Fruit fly (Drosophila melanogaster) whole organism, embryonic: ENCODE results near the gene Pat1.

ENCODE experiments used
- Bgb ChIP-seq: fragments of 200-800 bp; sonication (Bioruptor generic); IDR thresholded peaks from 2 replicates; pipeline ENCODE4 v1.3.6; 2022; ENCODE audit warnings: missing biosample characterization, missing genetic modification characterization; ENCODE audit not compliant: partially characterized antibody
- Blimp-1 ChIP-seq: fragments of 200-800 bp; sonication (Bioruptor generic); optimal IDR thresholded peaks from 3 replicates; lab custom pipeline; 2018; ENCODE audit warnings: missing biosample characterization, missing genetic modification characterization, mild to moderate bottlenecking, moderate library complexity, missing genetic modification reagents
- CG12071 ChIP-seq: fragments of 200-800 bp; sonication (Bioruptor generic); optimal IDR thresholded peaks from 3 replicates; lab custom pipeline; 2018; ENCODE audit warnings: missing biosample characterization, mild to moderate bottlenecking, missing genetic modification characterization
- CG12104 ChIP-seq: fragments of 200-800 bp; sonication (Bioruptor generic); optimal IDR thresholded peaks from 3 replicates; lab custom pipeline; 2016; ENCODE audit warnings: missing biosample characterization, missing genetic modification characterization
- CG12155 ChIP-seq: fragments of 200-800 bp; sonication (Bioruptor generic); optimal IDR thresholded peaks from 3 replicates; lab custom pipeline; 2016; ENCODE audit warnings: missing biosample characterization, missing genetic modification characterization
- CG12391 ChIP-seq: fragments of 200-800 bp; sonication (Bioruptor generic); optimal IDR thresholded peaks from 3 replicates; lab custom pipeline; 2018; ENCODE audit warnings: missing biosample characterization, mild to moderate bottlenecking, missing genetic modification characterization, moderate library complexity
- CG12744 ChIP-seq: fragments of 200-800 bp; sonication (Bioruptor generic); optimal IDR thresholded peaks from 2 replicates; lab custom pipeline; 2016; ENCODE audit warnings: missing biosample characterization, missing genetic modification characterization
- CG15479 ChIP-seq: fragments of 200-800 bp; sonication (Bioruptor generic); optimal IDR thresholded peaks from 3 replicates; lab custom pipeline; 2019; ENCODE audit warnings: missing biosample characterization, mild to moderate bottlenecking, missing genetic modification characterization, moderate library complexity
- CG18476 ChIP-seq: fragments of 200-800 bp; sonication (Bioruptor generic); optimal IDR thresholded peaks from 2 replicates; lab custom pipeline; 2016; ENCODE audit warnings: missing biosample characterization, mild to moderate bottlenecking, missing genetic modification characterization
- CG2199 ChIP-seq: fragments of 200-800 bp; sonication (Bioruptor generic); IDR thresholded peaks from 3 replicates; pipeline ENCODE4 v1.3.6; 2022; ENCODE audit warnings: missing biosample characterization, missing genetic modification characterization
- CG31365 ChIP-seq: fragments of 200-800 bp; sonication (Bioruptor generic); optimal IDR thresholded peaks from 2 replicates; lab custom pipeline; 2018; ENCODE audit warnings: missing biosample characterization, mild to moderate bottlenecking, missing genetic modification characterization
- CG31388 ChIP-seq: fragments of 200-800 bp; sonication (Bioruptor generic); optimal IDR thresholded peaks from 2 replicates; lab custom pipeline; 2016; ENCODE audit warnings: missing biosample characterization, missing genetic modification characterization
- CG3281 ChIP-seq: fragments of 200-800 bp; sonication (Bioruptor generic); optimal IDR thresholded peaks from 3 replicates; lab custom pipeline; 2017; ENCODE audit warnings: missing biosample characterization, mild to moderate bottlenecking, missing genetic modification characterization
- CG3407 ChIP-seq: fragments of 200-800 bp; sonication (Bioruptor generic); optimal IDR thresholded peaks from 2 replicates; lab custom pipeline; 2018; ENCODE audit warnings: missing biosample characterization, mild to moderate bottlenecking, missing genetic modification characterization
- CG5953 ChIP-seq: fragments of 200-800 bp; sonication (Bioruptor generic); IDR thresholded peaks from 2 replicates; pipeline ENCODE4 v1.3.6; 2022; ENCODE audit warnings: missing biosample characterization, missing genetic modification characterization
- CG8281 ChIP-seq: fragments of 200-800 bp; sonication (Bioruptor generic); optimal IDR thresholded peaks from 2 replicates; lab custom pipeline; 2018; ENCODE audit warnings: missing biosample characterization, mild to moderate bottlenecking, missing genetic modification characterization, moderate library complexity
- Chrac-16 ChIP-seq: fragments of 200-800 bp; sonication (Bioruptor generic); optimal IDR thresholded peaks from 3 replicates; lab custom pipeline; 2016; ENCODE audit warnings: missing biosample characterization, missing genetic modification characterization
- Dll ChIP-seq: fragments of 200-800 bp; sonication (Bioruptor generic); IDR thresholded peaks from 4 replicates; pipeline ENCODE4 v1.3.6; 2022; ENCODE audit warnings: missing biosample characterization, missing genetic modification characterization; ENCODE audit not compliant: partially characterized antibody
- Doc3 ChIP-seq: fragments of 200-800 bp; sonication (Bioruptor generic); IDR thresholded peaks from 3 replicates; pipeline ENCODE4 v1.3.6; 2022; ENCODE audit warnings: missing biosample characterization, missing genetic modification characterization; ENCODE audit not compliant: partially characterized antibody
- H2.0 ChIP-seq: fragments of 200-800 bp; sonication (Bioruptor generic); IDR thresholded peaks from 2 replicates; pipeline ENCODE4 v1.3.6; 2022; ENCODE audit warnings: missing biosample characterization, missing genetic modification characterization
- Hr78 ChIP-seq, 2 experiments: fragments of 200-800 bp in 1 of 2; fragments of >200 bp in 1 of 2; sonication (Bioruptor generic) in 1 of 2; optimal IDR thresholded peaks; 2 replicates each; lab custom pipeline; 2017 to 2019; ENCODE audit warnings: missing biosample characterization in 2 of 2, missing genetic modification characterization in 2 of 2, mild to moderate bottlenecking in 1 of 2, moderate library complexity in 1 of 2
- MBD-R2 ChIP-seq: fragments of 200-800 bp; sonication (Bioruptor generic); IDR thresholded peaks from 2 replicates; pipeline ENCODE4 v1.3.6; 2022; ENCODE audit warnings: missing biosample characterization, missing genetic modification characterization
- Med ChIP-seq: fragments of 200-800 bp; sonication (Bioruptor generic); peaks from one replicate; lab custom pipeline; 2016; ENCODE audit warnings: missing biosample characterization, missing genetic modification characterization, mild to moderate bottlenecking, inconsistent platforms, moderate library complexity
- Scr ChIP-seq: fragments of 200-800 bp; sonication (Bioruptor generic); IDR thresholded peaks from 2 replicates; pipeline ENCODE4 v1.3.6; 2022; ENCODE audit warnings: missing biosample characterization, missing genetic modification characterization; ENCODE audit not compliant: partially characterized antibody
- Trl ChIP-seq, 3 experiments: fragments of >200 bp in 2 of 3; fragments of 200-800 bp in 1 of 3; sonication (Bioruptor generic) in 1 of 3; optimal IDR thresholded peaks; 2 replicates in 1 of 3; 3 replicates in 2 of 3; lab custom pipeline; 2016 to 2017; ENCODE audit warnings: missing biosample characterization in 1 of 3, missing genetic modification characterization in 1 of 3
- Vsx1 ChIP-seq: fragments of 200-800 bp; sonication (Bioruptor generic); optimal IDR thresholded peaks from 2 replicates; lab custom pipeline; 2017; ENCODE audit warnings: missing biosample characterization, mild to moderate bottlenecking, missing genetic modification characterization, missing genetic modification reagents
- Xrp1 ChIP-seq: fragments of 200-800 bp; sonication (Bioruptor generic); IDR thresholded peaks from 2 replicates; pipeline ENCODE4 v1.3.6; 2022; ENCODE audit warnings: missing biosample characterization, missing genetic modification characterization
- abd-A ChIP-seq: fragments of 200-800 bp; sonication (Bioruptor generic); optimal IDR thresholded peaks from 3 replicates; lab custom pipeline; 2019; ENCODE audit warnings: missing biosample characterization, mild to moderate bottlenecking, missing genetic modification characterization, moderate library complexity
- al ChIP-seq: fragments of 200-800 bp; sonication (Bioruptor generic); IDR thresholded peaks from 2 replicates; pipeline ENCODE4 v1.3.6; 2022; ENCODE audit warnings: missing biosample characterization, missing genetic modification characterization
- btn ChIP-seq: fragments of 200-800 bp; sonication (Bioruptor generic); optimal IDR thresholded peaks from 2 replicates; lab custom pipeline; 2016; ENCODE audit warnings: missing biosample characterization, missing genetic modification characterization
- croc ChIP-seq: fragments of 200-800 bp; sonication (Bioruptor generic); conservative IDR thresholded peaks from 3 replicates; pipeline ENCODE4 v1.3.6; 2022; ENCODE audit warnings: missing biosample characterization, missing genetic modification characterization
- dan ChIP-seq: fragments of 200-800 bp; sonication (Bioruptor generic); IDR thresholded peaks from 2 replicates; pipeline ENCODE4 v1.3.6; 2022; ENCODE audit warnings: missing biosample characterization, missing genetic modification characterization
- disco-r ChIP-seq: fragments of 200-800 bp; sonication (Bioruptor generic); optimal IDR thresholded peaks from 2 replicates; lab custom pipeline; 2016; ENCODE audit warnings: missing biosample characterization, missing genetic modification characterization
- dmrt11E ChIP-seq: fragments of 200-800 bp; sonication (Bioruptor generic); optimal IDR thresholded peaks from 3 replicates; lab custom pipeline; 2018; ENCODE audit warnings: missing biosample characterization, mild to moderate bottlenecking, missing genetic modification characterization, moderate library complexity
- dmrt99B ChIP-seq: fragments of 200-800 bp; sonication (Bioruptor generic); optimal IDR thresholded peaks from 2 replicates; lab custom pipeline; 2018; ENCODE audit warnings: missing biosample characterization, mild to moderate bottlenecking, missing genetic modification characterization, moderate library complexity
- ems ChIP-seq: fragments of 200-800 bp; sonication (Bioruptor generic); optimal IDR thresholded peaks from 3 replicates; lab custom pipeline; 2016; ENCODE audit warnings: missing biosample characterization, missing genetic modification characterization
- gce ChIP-seq: fragments of 200-800 bp; sonication (Bioruptor generic); IDR thresholded peaks from 3 replicates; pipeline ENCODE4 v1.3.6; 2022; ENCODE audit warnings: missing biosample characterization, missing genetic modification characterization
- grau ChIP-seq: fragments of 200-800 bp; optimal IDR thresholded peaks from 3 replicates; lab custom pipeline; 2019; ENCODE audit warnings: missing biosample characterization, mild to moderate bottlenecking, missing genetic modification characterization, moderate library complexity
- gsb ChIP-seq: fragments of 200-800 bp; sonication (Bioruptor generic); IDR thresholded peaks from 2 replicates; pipeline ENCODE4 v1.3.6; 2022; ENCODE audit warnings: missing biosample characterization, missing genetic modification characterization
- lilli ChIP-seq: fragments of 200-800 bp; sonication (Bioruptor generic); optimal IDR thresholded peaks from 3 replicates; lab custom pipeline; 2016; ENCODE audit warnings: missing biosample characterization, missing genetic modification characterization
- nau ChIP-seq: fragments of 200-800 bp; sonication (Bioruptor generic); optimal IDR thresholded peaks from 3 replicates; lab custom pipeline; 2017; ENCODE audit warnings: missing biosample characterization, mild to moderate bottlenecking, missing genetic modification characterization, missing genetic modification reagents
- rib ChIP-seq: fragments of 200-800 bp; sonication (Bioruptor generic); IDR thresholded peaks from 2 replicates; pipeline ENCODE4 v1.3.6; 2022; ENCODE audit warnings: missing biosample characterization, missing genetic modification characterization
- scrt ChIP-seq: fragments of 200-800 bp; sonication (Bioruptor generic); optimal IDR thresholded peaks from 2 replicates; lab custom pipeline; 2018; ENCODE audit warnings: missing biosample characterization, mild to moderate bottlenecking, missing genetic modification characterization, moderate library complexity
- usp ChIP-seq: fragments of >200 bp; optimal IDR thresholded peaks from 2 replicates; lab custom pipeline; 2017; ENCODE audit warnings: missing biosample characterization, missing genetic modification characterization
- vvl ChIP-seq: fragments of 200-800 bp; sonication (Bioruptor generic); IDR thresholded peaks from 2 replicates; pipeline ENCODE4 v1.3.6; 2022; ENCODE audit warnings: missing biosample characterization, missing genetic modification characterization
- zen ChIP-seq: fragments of 200-800 bp; sonication (Bioruptor generic); optimal IDR thresholded peaks from 3 replicates; lab custom pipeline; 2018; ENCODE audit warnings: missing biosample characterization, mild to moderate bottlenecking, missing genetic modification characterization, moderate library complexity
- zen2 ChIP-seq: fragments of 200-800 bp; sonication (Bioruptor generic); IDR thresholded peaks from 3 replicates; pipeline ENCODE4 v1.3.6; 2022; ENCODE audit warnings: missing biosample characterization, missing genetic modification characterization; ENCODE audit not compliant: partially characterized antibody
- zfh2 ChIP-seq: fragments of 200-800 bp; sonication (Bioruptor generic); optimal IDR thresholded peaks from 2 replicates; lab custom pipeline; 2016; ENCODE audit warnings: missing biosample characterization, missing genetic modification characterization

The Pat1 gene

dm6 chrX:6601641-6602276, 11.2 kb downstream of the Pat1 start (continued):
- peak; percentile 52 for TF ChIP-seq MBD-R2
- TF ChIP-seq rib = peak; percentile 75
- peak; percentile 94 for TF ChIP-seq lilli
- TF ChIP-seq CG31365 = peak; percentile 74
- TF ChIP-seq nau (GFP tag; lab: Kevin White, UChicago) = peak; percentile 84
- 0 out of 4 replicates have a peak, but pooled peaks have one; percentile 39 for TF ChIP-seq Dll (GFP tag; lab: Robert Waterston, UW)
- TF ChIP-seq scrt = peak; percentile 85
- peak; percentile 89 for TF ChIP-seq dmrt11E
- peak; percentile 92 for TF ChIP-seq vvl (GFP tag; lab: Robert Waterston, UW)
- peak; percentile 97 for TF ChIP-seq Med (GFP tag; lab: Kevin White, UChicago)
- TF ChIP-seq CG18476 (GFP tag; lab: Kevin White, UChicago) = peak; percentile 92
- TF ChIP-seq Hr78 (GFP tag; optimal IDR thresholded peaks at IDR 0.05; lab: Kevin White, UChicago) = peak in 1 of 2 experiments; percentile 73
- peak; percentile 94 for TF ChIP-seq CG12391
- TF ChIP-seq CG12071 = peak; percentile 86
- TF ChIP-seq btn (GFP tag; lab: Kevin White, UChicago) = peak; percentile 72
- TF ChIP-seq usp (GFP tag; lab: Kevin White, UChicago) = no peak
- peak; percentile 82 for TF ChIP-seq H2.0 (GFP tag; lab: Robert Waterston, UW)
- peak; percentile 90 for TF ChIP-seq Chrac-16 (GFP tag; lab: Kevin White, UChicago)
- TF ChIP-seq CG5953 (GFP tag; lab: Robert Waterston, UW) = peak; percentile 73
- TF ChIP-seq croc (GFP tag; lab: Robert Waterston, UW) = peak; percentile 88
- TF ChIP-seq Trl (optimal IDR thresholded peaks at IDR 0.05; lab: Kevin White, UChicago) = peak; percentile 72 to 75
- TF ChIP-seq Trl (GFP tag; optimal IDR thresholded peaks at IDR 0.05; lab: Kevin White, UChicago) = peak; percentile 75
- TF ChIP-seq al (GFP tag; lab: Robert Waterston, UW) = peak; percentile 38
- peak; percentile 94 for TF ChIP-seq abd-A (tag; lab: Kevin White, UChicago)
- no peak for TF ChIP-seq Doc3 (GFP tag; lab: Robert Waterston, UW)
- peak; percentile 93 for TF ChIP-seq CG3281 (GFP tag; lab: Kevin White, UChicago)
- peak; percentile 78; the same call in 2 of the 3 replicates for TF ChIP-seq gce (GFP tag; lab: Robert Waterston, UW)
- 0 out of 3 replicates have a peak, but pooled peaks have one; percentile 28 for TF ChIP-seq zen2 (GFP tag; lab: Robert Waterston, UW)
- TF ChIP-seq Xrp1 = peak; percentile 94
- peak; percentile 57; the same call in 1 of the 2 replicates for TF ChIP-seq dan (GFP tag; lab: Robert Waterston, UW)
- peak; percentile 78; the same call in 2 of the 3 replicates for TF ChIP-seq CG2199 (GFP tag; lab: Robert Waterston, UW)
- TF ChIP-seq gsb (GFP tag; lab: Robert Waterston, UW) = peak; percentile 72
- peak; percentile 93 for TF ChIP-seq grau (tag; lab: Kevin White, UChicago)
- peak; percentile 91 for TF ChIP-seq Blimp-1 (GFP tag; lab: Kevin White, UChicago)
- peak; percentile 57 for TF ChIP-seq CG12744 (GFP tag; lab: Kevin White, UChicago)
- TF ChIP-seq Scr = no peak; the same call in 1 of the 2 replicates
- TF ChIP-seq dmrt99B = peak; percentile 95
- TF ChIP-seq CG3407 (GFP tag; lab: Kevin White, UChicago) = peak; percentile 82
- TF ChIP-seq zfh2 = peak; percentile 64
- TF ChIP-seq CG31388 (GFP tag; lab: Kevin White, UChicago) = peak; percentile 47
- TF ChIP-seq CG8281 (tag; lab: Kevin White, UChicago) = peak; percentile 80
- TF ChIP-seq CG12155 (GFP tag; lab: Kevin White, UChicago) = peak; percentile 87
- TF ChIP-seq Bgb (GFP tag; lab: Robert Waterston, UW) = peak; percentile 8; the same call in 1 of the 2 replicates
- TF ChIP-seq CG12104 (GFP tag; lab: Kevin White, UChicago) = peak; percentile 88
- TF ChIP-seq ems (GFP tag; lab: Kevin White, UChicago) = peak; percentile 89
- peak; percentile 79 for TF ChIP-seq Vsx1 (GFP tag; lab: Kevin White, UChicago)
- peak; percentile 66 for TF ChIP-seq CG15479 (GFP tag; lab: Kevin White, UChicago)
- peak; percentile 54 for TF ChIP-seq disco-r
- TF ChIP-seq zen (tag; lab: Kevin White, UChicago) = peak; percentile 87
